Worm (Caenorhabditis elegans) whole organism, L1 larva: ENCODE data around the gene C26E1.2.

Experiments
- alr-1 ChIP-seq: fragments of 200-800 bp; sonication (Bioruptor generic); optimal IDR thresholded peaks from 2 replicates; lab custom pipeline; 2018; ENCODE audit warnings: borderline replicate concordance, mild to moderate bottlenecking, missing genetic modification characterization, missing compliant biosample characterization
- aly-2 ChIP-seq: fragments of 150-350 bp; optimal IDR thresholded peaks from 2 replicates; lab custom pipeline; 2014; ENCODE audit warnings: missing biosample characterization, missing genetic modification characterization
- ceh-8 ChIP-seq: fragments of 200-800 bp; sonication (Bioruptor generic); optimal IDR thresholded peaks from 2 replicates; lab custom pipeline; 2018; ENCODE audit warnings: mild to moderate bottlenecking, missing genetic modification characterization, moderate library complexity, missing compliant biosample characterization
- ces-1 ChIP-seq: fragments of 150-350 bp; optimal IDR thresholded peaks from 2 replicates; lab custom pipeline; 2014; ENCODE audit warnings: missing biosample characterization, missing genetic modification reagents, missing genetic modification characterization
- efl-1 ChIP-seq, 4 experiments: fragments of 150-350 bp; optimal IDR thresholded peaks in 3 of 4; peaks in 1 of 4; 1 replicate in 1 of 4; 2 replicates in 3 of 4; lab custom pipeline; 2014; ENCODE audit warnings: missing biosample characterization in 2 of 4, missing genetic modification characterization in 2 of 4, missing genetic modification reagents in 2 of 4
- egl-27 ChIP-seq, 2 experiments: fragments of 150-350 bp in 1 of 2; sonication (generic microtip); optimal IDR thresholded peaks; 3 replicates each; lab custom pipeline; 2017 to 2018; ENCODE audit warnings: missing biosample characterization in 2 of 2, missing genetic modification characterization in 2 of 2, missing genetic modification reagents in 2 of 2
- elt-2 ChIP-seq: sonication (generic microtip); optimal IDR thresholded peaks from 2 replicates; lab custom pipeline; 2016; ENCODE audit warnings: missing genetic modification characterization, mild to moderate bottlenecking, inconsistent platforms, missing compliant biosample characterization, missing genetic modification reagents
- fos-1 ChIP-seq: fragments of 150-350 bp; optimal IDR thresholded peaks from 2 replicates; lab custom pipeline; 2014; ENCODE audit warnings: missing biosample characterization, missing genetic modification characterization
- hlh-17 ChIP-seq: fragments of 200-800 bp; sonication (Bioruptor generic); optimal IDR thresholded peaks from 2 replicates; lab custom pipeline; 2018; ENCODE audit warnings: missing genetic modification characterization, mild to moderate bottlenecking, missing compliant biosample characterization, moderate library complexity, borderline replicate concordance
- hpl-2 ChIP-seq: fragments of 150-350 bp; optimal IDR thresholded peaks from 2 replicates; lab custom pipeline; 2014; ENCODE audit warnings: missing biosample characterization, missing genetic modification reagents, missing genetic modification characterization
- irx-1 ChIP-seq: sonication (generic microtip); optimal IDR thresholded peaks from 2 replicates; lab custom pipeline; 2016; ENCODE audit warnings: missing genetic modification characterization, missing compliant biosample characterization
- jun-1 ChIP-seq: fragments of 150-350 bp; optimal IDR thresholded peaks from 2 replicates; lab custom pipeline; 2014; ENCODE audit warnings: missing biosample characterization, missing genetic modification reagents, missing genetic modification characterization
- lin-15B ChIP-seq: fragments of 150-350 bp; sonication (generic microtip); optimal IDR thresholded peaks from 3 replicates; lab custom pipeline; 2014; ENCODE audit warnings: missing biosample characterization, missing genetic modification characterization
- lir-3 ChIP-seq: sonication (generic microtip); optimal IDR thresholded peaks from 2 replicates; lab custom pipeline; 2016; ENCODE audit warnings: mild to moderate bottlenecking, missing genetic modification characterization, moderate library complexity, missing compliant biosample characterization; ENCODE audit not compliant: poor library complexity
- lsy-2 ChIP-seq, 2 experiments: fragments of 150-350 bp; optimal IDR thresholded peaks; 2 replicates each; lab custom pipeline; 2014; ENCODE audit warnings: missing biosample characterization in 2 of 2, missing genetic modification characterization in 2 of 2
- mab-9 ChIP-seq: fragments of 200-800 bp; sonication (Bioruptor generic); IDR thresholded peaks from 2 replicates; pipeline ENCODE4 v1.3.6; 2022; ENCODE audit warnings: missing genetic modification reagents, missing genetic modification characterization, missing compliant biosample characterization
- mep-1 ChIP-seq: fragments of 150-350 bp; optimal IDR thresholded peaks from 2 replicates; lab custom pipeline; 2014; ENCODE audit warnings: missing biosample characterization, missing genetic modification characterization
- nhr-11 ChIP-seq: fragments of 150-350 bp; optimal IDR thresholded peaks from 2 replicates; lab custom pipeline; 2014; ENCODE audit warnings: missing biosample characterization, missing genetic modification characterization
- nhr-12 ChIP-seq: sonication (generic microtip); optimal IDR thresholded peaks from 2 replicates; lab custom pipeline; 2017; ENCODE audit warnings: missing biosample characterization, missing genetic modification characterization
- nhr-19 ChIP-seq: fragments of 200-800 bp; sonication (Bioruptor generic); conservative IDR thresholded peaks from 2 replicates; pipeline ENCODE4 v1.3.6; 2022; ENCODE audit warnings: missing genetic modification characterization, missing compliant biosample characterization
- nhr-20 ChIP-seq: sonication (generic microtip); optimal IDR thresholded peaks from 2 replicates; lab custom pipeline; 2016; ENCODE audit warnings: mild to moderate bottlenecking, missing genetic modification characterization, missing compliant biosample characterization
- nhr-237 ChIP-seq: fragments of 150-350 bp; optimal IDR thresholded peaks from 2 replicates; lab custom pipeline; 2014; ENCODE audit warnings: missing biosample characterization, missing genetic modification characterization
- nhr-47 ChIP-seq: sonication (generic microtip); optimal IDR thresholded peaks from 2 replicates; lab custom pipeline; 2016; ENCODE audit warnings: mild to moderate bottlenecking, missing genetic modification characterization, moderate library complexity, missing compliant biosample characterization
- nhr-71 ChIP-seq: sonication (generic microtip); optimal IDR thresholded peaks from 2 replicates; lab custom pipeline; 2016; ENCODE audit warnings: mild to moderate bottlenecking, missing genetic modification characterization, moderate library complexity, missing compliant biosample characterization
- nhr-85 ChIP-seq: sonication (generic microtip); peaks from one replicate; lab custom pipeline; 2016; ENCODE audit warnings: missing genetic modification characterization, inconsistent platforms, missing compliant biosample characterization
- nhr-90 ChIP-seq: sonication (generic microtip); optimal IDR thresholded peaks from 2 replicates; lab custom pipeline; 2016; ENCODE audit warnings: mild to moderate bottlenecking, missing genetic modification characterization, missing compliant biosample characterization; ENCODE audit not compliant: poor library complexity
- pax-3 ChIP-seq: fragments of 200-800 bp; sonication (Bioruptor generic); optimal IDR thresholded peaks from 2 replicates; lab custom pipeline; 2018; ENCODE audit warnings: mild to moderate bottlenecking, missing genetic modification characterization, moderate library complexity, missing compliant biosample characterization
- pqm-1 ChIP-seq: sonication (generic microtip); optimal IDR thresholded peaks from 3 replicates; lab custom pipeline; 2017; ENCODE audit warnings: missing biosample characterization, missing genetic modification characterization
- rnt-1 ChIP-seq: sonication (generic microtip); optimal IDR thresholded peaks from 2 replicates; lab custom pipeline; 2016; ENCODE audit warnings: mild to moderate bottlenecking, missing genetic modification characterization, moderate library complexity, missing compliant biosample characterization
- snu-23 ChIP-seq: sonication (generic microtip); optimal IDR thresholded peaks from 2 replicates; lab custom pipeline; 2016; ENCODE audit warnings: missing genetic modification characterization, missing compliant biosample characterization
- sup-37 ChIP-seq: fragments of 200-800 bp; sonication (Bioruptor generic); optimal IDR thresholded peaks from 2 replicates; lab custom pipeline; 2018; ENCODE audit warnings: mild to moderate bottlenecking, missing genetic modification characterization, missing compliant biosample characterization
- swsn-7 ChIP-seq: sonication (generic microtip); optimal IDR thresholded peaks from 2 replicates; lab custom pipeline; 2016; ENCODE audit warnings: missing genetic modification characterization, missing compliant biosample characterization
- tlp-1 ChIP-seq: fragments of 150-350 bp; optimal IDR thresholded peaks from 2 replicates; lab custom pipeline; 2014; ENCODE audit warnings: missing biosample characterization, missing genetic modification characterization
- unc-130 ChIP-seq: fragments of 150-350 bp; optimal IDR thresholded peaks from 2 replicates; lab custom pipeline; 2017; ENCODE audit warnings: missing biosample characterization, missing genetic modification characterization, inconsistent platforms
- unc-30 ChIP-seq: sonication (generic microtip); optimal IDR thresholded peaks from 2 replicates; lab custom pipeline; 2017; ENCODE audit warnings: missing biosample characterization, missing genetic modification characterization
- unc-98 ChIP-seq: fragments of 200-800 bp; sonication (Bioruptor generic); IDR thresholded peaks from 2 replicates; pipeline ENCODE4 v1.3.6; 2022; ENCODE audit warnings: missing genetic modification characterization, missing compliant biosample characterization
- vab-15 ChIP-seq: sonication (generic microtip); optimal IDR thresholded peaks from 2 replicates; lab custom pipeline; 2017; ENCODE audit warnings: missing genotype, mild to moderate bottlenecking, missing genetic modification characterization, missing compliant biosample characterization
- xbp-1 ChIP-seq: sonication (generic microtip); optimal IDR thresholded peaks from 2 replicates; lab custom pipeline; 2016; ENCODE audit warnings: missing genetic modification characterization, missing compliant biosample characterization

Gene C26E1.2

ce11 chrV:13269228-13269630, 35.7 kb upstream of the C26E1.2 start (continued):
- TF ChIP-seq nhr-12 (tag; lab: Kevin White, UChicago) (no peak), sup-37 (GFP tag; lab: Kevin White, UChicago) (no peak), lir-3 (tag; lab: Kevin White, UChicago) (no peak), snu-23 (GFP tag; lab: Kevin White, UChicago) (no peak), nhr-20 (peak; percentile 25), fos-1 (tag; lab: Kevin White, UChicago) (no peak), jun-1 (tag; lab: Kevin White, UChicago) (peak; percentile 87), nhr-71 (tag; lab: Kevin White, UChicago) (peak; percentile 44), unc-30 (tag; lab: Kevin White, UChicago) (no peak), mep-1 (tag; lab: Kevin White, UChicago) (no peak), pax-3 (peak; percentile 85), nhr-237 (tag; lab: Kevin White, UChicago) (no peak), nhr-11 (no peak), lin-15B (tag; lab: Kevin White, UChicago) (no peak), vab-15 (no peak), pqm-1 (tag; lab: Kevin White, UChicago) (peak; percentile 86), irx-1 (tag; lab: Kevin White, UChicago) (no peak), ces-1 (GFP tag; lab: Kevin White, UChicago) (no peak), nhr-90 (peak; percentile 58), alr-1 (tag; lab: Kevin White, UChicago) (no peak), hlh-17 (GFP tag; lab: Kevin White, UChicago) (no peak), ceh-8 (GFP tag; lab: Kevin White, UChicago) (no peak), nhr-19 (GFP tag; lab: Robert Waterston, UW) (0 out of 2 replicates have a peak, but pooled peaks have one; percentile 31), unc-98 (GFP tag; lab: Robert Waterston, UW) (no peak), unc-130 (tag; lab: Kevin White, UChicago) (no peak), rnt-1 (tag; lab: Kevin White, UChicago) (no peak), hpl-2 (GFP tag; lab: Kevin White, UChicago) (peak; percentile 83), swsn-7 (tag; lab: Kevin White, UChicago) (no peak), tlp-1 (peak; percentile 83), efl-1 (optimal IDR thresholded peaks at IDR 0.05; lab: Kevin White, UChicago) (no peak), efl-1 (GFP tag; optimal IDR thresholded peaks at IDR 0.05 in 1 of 2; lab: Kevin White, UChicago) (peak in 1 of 2 experiments; percentile 83), mab-9 (GFP tag; lab: Robert Waterston, UW) (no peak), elt-2 (tag; lab: Kevin White, UChicago) (peak; percentile 100), xbp-1 (tag; lab: Kevin White, UChicago) (no peak), aly-2 (tag; lab: Kevin White, UChicago) (no peak), egl-27 (tag; optimal IDR thresholded peaks at IDR 0.05; lab: Kevin White, UChicago) (no peak), nhr-85 (no peak), lsy-2 (tag; optimal IDR thresholded peaks at IDR 0.05; lab: Kevin White, UChicago) (peak in 1 of 2 experiments; percentile 60)

DNA sequence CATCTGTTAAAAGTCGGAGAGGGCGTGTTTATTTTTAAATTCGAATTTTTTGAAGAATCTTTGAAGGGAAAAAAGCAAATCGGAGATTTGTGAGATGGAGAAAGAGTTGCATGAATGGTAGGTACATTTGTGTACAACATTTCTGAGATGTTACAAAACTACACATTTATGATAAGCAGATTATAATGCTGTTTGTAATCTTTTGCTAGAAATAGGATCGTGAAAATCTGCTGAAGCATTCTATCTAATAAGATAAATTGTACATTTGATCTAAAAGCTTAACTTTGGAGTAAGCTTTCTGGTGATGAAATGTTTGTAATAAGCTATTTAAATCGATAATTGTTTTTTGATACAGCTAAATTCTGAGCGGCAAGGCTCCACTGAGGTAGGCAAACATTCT, 32.7 kb upstream of the C26E1.2 start:
- no peak for TF ChIP-seq nhr-47 (tag; lab: Kevin White, UChicago)

DNA sequence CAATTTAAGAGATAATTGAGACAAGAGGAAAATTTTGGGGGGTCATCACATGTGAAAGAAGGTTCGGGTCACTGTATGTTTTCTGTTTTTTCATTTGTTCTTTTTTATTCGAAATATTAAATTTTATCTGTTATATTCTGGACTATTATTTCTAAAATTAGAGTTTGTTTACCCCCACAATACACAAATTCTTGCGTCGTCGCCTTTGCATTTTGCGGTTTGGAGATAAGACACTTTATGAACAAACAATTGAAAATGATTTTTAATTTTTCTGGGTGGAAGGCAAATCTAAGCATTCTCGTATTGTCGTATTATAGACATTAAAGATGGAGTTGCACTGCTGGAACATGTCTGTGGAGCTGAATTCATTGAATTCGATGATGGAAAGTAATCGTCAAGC, 31.6 kb upstream of the C26E1.2 start:
- TF ChIP-seq elt-2 (tag; lab: Kevin White, UChicago) (peak; percentile 54), mab-9 (GFP tag; lab: Robert Waterston, UW) (no peak)
- TF ChIP-seq, all 84 proteins: peak for 1
